Worm (Caenorhabditis elegans) whole organism, L3 larva: ENCODE results near the gene npr-43.

Source experiments
- ceh-82 ChIP-seq: fragments of 150-350 bp; optimal IDR thresholded peaks from 2 replicates; lab custom pipeline; 2014; ENCODE audit warnings: missing biosample characterization, missing genetic modification characterization
- nhr-237 ChIP-seq: fragments of 150-350 bp; optimal IDR thresholded peaks from 2 replicates; lab custom pipeline; 2014; ENCODE audit warnings: missing biosample characterization, missing genetic modification characterization
- pha-4 ChIP-seq: fragments of 150-350 bp; optimal IDR thresholded peaks from 2 replicates; lab custom pipeline; 2014; ENCODE audit warnings: missing biosample characterization, missing genetic modification reagents, missing genetic modification characterization
- zag-1 ChIP-seq: fragments of 150-350 bp; optimal IDR thresholded peaks from 2 replicates; lab custom pipeline; 2014; ENCODE audit warnings: missing biosample characterization, missing genetic modification characterization

DNA sequence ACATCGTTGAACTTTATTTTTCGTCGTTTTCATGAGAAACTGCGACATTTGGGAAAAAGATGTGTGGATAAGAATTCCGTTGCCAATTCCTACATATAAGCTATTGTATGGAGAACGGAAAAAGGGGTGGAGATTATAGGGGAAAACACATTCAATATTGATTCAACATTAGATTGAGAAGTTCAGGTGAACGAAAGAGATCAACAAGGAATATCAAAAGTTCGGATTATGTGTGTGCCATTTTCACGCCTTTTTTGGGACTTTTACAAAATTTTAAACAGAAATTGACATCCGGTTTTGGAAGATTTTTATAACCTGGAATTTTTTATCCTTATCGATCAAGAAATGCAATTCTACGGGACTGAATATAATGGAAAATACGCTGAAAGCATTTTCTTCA is 51.1 kb downstream of the npr-43 start, which contains the start of gene F47B8.5:
- TF ChIP-seq zag-1 (tag; lab: Kevin White, UChicago) (no peak), ceh-82 (tag; lab: Kevin White, UChicago) (no peak), pha-4 (tag; lab: Kevin White, UChicago) (no peak), nhr-237 (tag; lab: Kevin White, UChicago) (no peak)
